Fruit fly (Drosophila melanogaster): ENCODE measurements around the gene CG12496.

CG12496 gene

DNA sequence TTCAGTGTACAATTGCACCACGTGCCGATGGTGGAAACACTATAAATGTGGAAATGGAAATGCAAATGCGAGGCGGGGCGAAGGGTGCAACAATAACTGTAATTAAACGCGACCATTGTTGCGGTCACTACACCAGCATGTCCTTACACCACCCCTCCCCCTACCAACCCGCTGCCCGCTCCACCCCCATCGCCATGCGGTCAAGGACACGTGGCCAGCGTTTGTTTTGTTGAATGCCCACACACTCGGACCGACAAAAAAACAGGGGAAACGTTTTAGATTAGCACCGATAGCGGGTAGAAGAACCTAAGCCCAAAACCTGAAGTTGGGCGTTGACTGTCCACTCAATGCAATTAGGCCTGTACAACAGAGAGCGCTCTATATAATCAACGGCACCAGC, 16.2 kb downstream of the CG12496 start:
- TF ChIP-seq nerfin-1 (tag; optimal IDR thresholded peaks at IDR 0.05) (peak; percentile 69), CG6175 (GFP tag; IDR thresholded peaks at IDR 0.05) (no peak), CG8944 (GFP tag; optimal IDR thresholded peaks at IDR 0.05) (no peak), CG30431 (GFP tag; optimal IDR thresholded peaks at IDR 0.05) (no peak), CG2875 (GFP tag; optimal IDR thresholded peaks at IDR 0.05) (no peak), Hey (tag; optimal IDR thresholded peaks at IDR 0.05) (peak; percentile 60), CG4282 (GFP tag; optimal IDR thresholded peaks at IDR 0.05) (no peak), ham (GFP tag; IDR thresholded peaks at IDR 0.05) (no peak), Antp (GFP tag; optimal IDR thresholded peaks at IDR 0.05) (no peak), Lpt (GFP tag; optimal IDR thresholded peaks at IDR 0.05) (no peak)

DNA sequence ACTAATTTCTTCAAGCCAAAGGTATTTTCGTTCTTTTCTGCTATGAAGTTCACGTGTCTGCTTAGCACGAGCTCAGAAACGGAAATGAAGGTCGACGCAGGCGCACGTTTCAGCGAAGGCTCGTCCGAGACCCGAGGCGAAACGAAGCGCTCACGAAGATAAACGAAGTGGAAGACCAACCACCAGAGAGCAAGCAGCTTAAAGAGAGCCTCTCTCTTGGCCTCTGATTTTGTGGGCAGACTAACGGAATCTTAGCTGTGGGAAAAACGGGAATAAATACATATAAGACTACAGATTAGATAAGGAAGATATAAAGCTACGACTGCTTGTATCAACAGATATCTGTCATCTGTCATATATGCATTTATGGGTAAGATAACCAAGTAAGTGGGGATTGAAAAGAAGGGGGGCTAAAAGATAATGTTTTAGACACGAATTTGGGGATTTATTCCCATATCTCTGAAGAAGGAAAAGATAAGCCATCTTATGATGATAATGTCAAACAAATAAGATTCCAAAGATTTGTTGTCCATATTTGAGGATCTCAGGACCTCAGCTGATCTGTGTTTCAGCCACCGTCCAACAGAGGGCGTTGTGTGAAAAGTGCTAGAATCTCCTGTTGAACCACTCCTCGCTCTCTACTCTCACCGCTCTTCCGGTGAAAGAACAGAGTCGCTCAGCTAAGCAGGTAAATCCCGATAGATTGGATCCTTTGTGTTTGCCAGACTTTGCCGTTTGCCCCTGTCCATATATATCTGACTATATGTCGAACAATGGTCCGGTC, 22.9 kb downstream of the CG12496 start, which contains the start of gene PsGEF:
PsGEF (minus strand) TSS at position 86 of the 784 bp plus-strand sequence.
- TF ChIP-seq CG12071 (GFP tag; optimal IDR thresholded peaks at IDR 0.05), result no peak
- no peak for TF ChIP-seq CG2202 (tag; optimal IDR thresholded peaks at IDR 0.05)
- TF ChIP-seq jigr1 (GFP tag; IDR thresholded peaks at IDR 0.05), result no peak
- no peak for TF ChIP-seq CG18476 (GFP tag; optimal IDR thresholded peaks at IDR 0.05)
- no peak for TF ChIP-seq CG10565 (GFP tag; optimal IDR thresholded peaks at IDR 0.05)
- peak; percentile 29 for TF ChIP-seq Lpt (GFP tag; optimal IDR thresholded peaks at IDR 0.05)
- TF ChIP-seq CG18011 (GFP tag; optimal IDR thresholded peaks at IDR 0.05), result no peak
- TF ChIP-seq knrl (GFP tag; IDR thresholded peaks at IDR 0.05; ENCODE audit: partially characterized antibody), result no peak
- no peak for TF ChIP-seq CG17912 (GFP tag; optimal IDR thresholded peaks at IDR 0.05)
- peak; percentile 34 for TF ChIP-seq grn (GFP tag; optimal IDR thresholded peaks at IDR 0.05)
- TF ChIP-seq gem (tag; optimal IDR thresholded peaks at IDR 0.05), result no peak
- peak; percentile 95 for TF ChIP-seq CG14965 (GFP tag; optimal IDR thresholded peaks at IDR 0.05; ENCODE audit: borderline replicate concordance)
- no peak for TF ChIP-seq Sox100B (GFP tag; optimal IDR thresholded peaks at IDR 0.05)
- no peak for TF ChIP-seq Dp (GFP tag; optimal IDR thresholded peaks at IDR 0.05)
- TF ChIP-seq Kr (GFP tag; optimal IDR thresholded peaks at IDR 0.05), result peak; percentile 37
- peak; percentile 83 for TF ChIP-seq CTCF (GFP tag; optimal IDR thresholded peaks at IDR 0.05)
- peak; percentile 93 for TF ChIP-seq Deaf1 (tag; optimal IDR thresholded peaks at IDR 0.05)
- no peak for TF ChIP-seq bsh (GFP tag; optimal IDR thresholded peaks at IDR 0.05)
- no peak for TF ChIP-seq B-H2 (GFP tag; optimal IDR thresholded peaks at IDR 0.05)
- peak; percentile 15 for TF ChIP-seq CG33557 (GFP tag; optimal IDR thresholded peaks at IDR 0.05)
- TF ChIP-seq Dad (GFP tag; optimal IDR thresholded peaks at IDR 0.05), result no peak
- TF ChIP-seq CG30403 (GFP tag; optimal IDR thresholded peaks at IDR 0.05), result no peak
- peak; percentile 18 for TF ChIP-seq CG6254 (GFP tag; optimal IDR thresholded peaks at IDR 0.05)
- TF ChIP-seq ara (GFP tag; IDR thresholded peaks at IDR 0.05), result no peak
- TF ChIP-seq CG6813 (GFP tag; optimal IDR thresholded peaks at IDR 0.05), result peak; percentile 0
- no peak for TF ChIP-seq tin (GFP tag; optimal IDR thresholded peaks at IDR 0.05)
- no peak for TF ChIP-seq CG34376 (GFP tag; optimal IDR thresholded peaks at IDR 0.05)
- no peak for TF ChIP-seq lmd (GFP tag; IDR thresholded peaks at IDR 0.05)
- TF ChIP-seq CG1233 (GFP tag; optimal IDR thresholded peaks at IDR 0.05), result no peak
- TF ChIP-seq esg (GFP tag; conservative IDR thresholded peaks at IDR 0.05), result no peak
- no peak for TF ChIP-seq pb (GFP tag; optimal IDR thresholded peaks at IDR 0.05)
- peak; percentile 43 for TF ChIP-seq Jarid2 (GFP tag; optimal IDR thresholded peaks at IDR 0.05)
- peak; percentile 47 for TF ChIP-seq HLHmδ (GFP tag; optimal IDR thresholded peaks at IDR 0.05)
- TF ChIP-seq crol (GFP tag; IDR thresholded peaks at IDR 0.05), result no peak
- TF ChIP-seq shn (GFP tag; optimal IDR thresholded peaks at IDR 0.05), result no peak
- TF ChIP-seq Trl (optimal IDR thresholded peaks at IDR 0.05), result peak in 1 of 2 experiments; percentile 73
- TF ChIP-seq Trl (GFP tag; optimal IDR thresholded peaks at IDR 0.05), result no peak
- TF ChIP-seq nerfin-1 (tag; optimal IDR thresholded peaks at IDR 0.05), result peak; percentile 83
- no peak for TF ChIP-seq lilli (GFP tag; optimal IDR thresholded peaks at IDR 0.05)
- TF ChIP-seq tll (GFP tag; optimal IDR thresholded peaks at IDR 0.05), result no peak
- TF ChIP-seq zen2 (GFP tag; IDR thresholded peaks at IDR 0.05; ENCODE audit: partially characterized antibody), result no peak

All from whole organism, embryonic.